Fruit fly (Drosophila melanogaster): ENCODE data around the gene bbx.

The bbx gene

dm6 chrX:21357810-21358671 lies 4.8 kb upstream of the bbx start, which contains the start of gene Septin1 (continued):
- TF ChIP-seq CG9437 (GFP tag; optimal IDR thresholded peaks at IDR 0.05), result peak; percentile 46
- no peak for TF ChIP-seq Mad (GFP tag; optimal IDR thresholded peaks at IDR 0.05)
- TF ChIP-seq CoRest (tag; optimal IDR thresholded peaks at IDR 0.05), result peak; percentile 16
- TF ChIP-seq dmrt99B (tag; optimal IDR thresholded peaks at IDR 0.05), result no peak
- TF ChIP-seq CG34422 (GFP tag; IDR thresholded peaks at IDR 0.05), result peak; percentile 22; the same call in 1 of the 3 replicates
- TF ChIP-seq sens (GFP tag), result peak; percentile 50
- TF ChIP-seq CG43689 (GFP tag; IDR thresholded peaks at IDR 0.05), result no peak
- TF ChIP-seq cg (GFP tag; optimal IDR thresholded peaks at IDR 0.05), result no peak
- TF ChIP-seq CG17186 (GFP tag; optimal IDR thresholded peaks at IDR 0.05), result no peak
- TF ChIP-seq CG15514 (GFP tag; optimal IDR thresholded peaks at IDR 0.05), result peak; percentile 64
- TF ChIP-seq Pdp1 (GFP tag; optimal IDR thresholded peaks at IDR 0.05), result peak in 1 of 2 experiments; percentile 18
- no peak for TF ChIP-seq al (GFP tag; IDR thresholded peaks at IDR 0.05)
- TF ChIP-seq CG9797 (GFP tag; optimal IDR thresholded peaks at IDR 0.05), result peak; percentile 94
- no peak for TF ChIP-seq CG14860 (GFP tag; IDR thresholded peaks at IDR 0.05; ENCODE audit: partially characterized antibody)
- no peak for TF ChIP-seq Antp (GFP tag; optimal IDR thresholded peaks at IDR 0.05)
- no peak for TF ChIP-seq CG9609 (GFP tag; optimal IDR thresholded peaks at IDR 0.05)
- TF ChIP-seq toy (GFP tag; IDR thresholded peaks at IDR 0.05), result no peak
- no peak for TF ChIP-seq Optix (GFP tag; IDR thresholded peaks at IDR 0.05)
- TF ChIP-seq CG15011 (GFP tag; optimal IDR thresholded peaks at IDR 0.05), result no peak
- TF ChIP-seq CG4820 (GFP tag; optimal IDR thresholded peaks at IDR 0.05), result no peak
- TF ChIP-seq btn (GFP tag; optimal IDR thresholded peaks at IDR 0.05), result no peak
- TF ChIP-seq CG10543 (GFP tag; optimal IDR thresholded peaks at IDR 0.05), result no peak
- peak; percentile 31; the same call in 1 of the 2 replicates for TF ChIP-seq CG13287 (GFP tag; IDR thresholded peaks at IDR 0.05; ENCODE audit: partially characterized antibody)
- TF ChIP-seq CG17912 (GFP tag; optimal IDR thresholded peaks at IDR 0.05), result no peak
- no peak for TF ChIP-seq Vsx1 (GFP tag; optimal IDR thresholded peaks at IDR 0.05)
- TF ChIP-seq dmrt11E (tag; optimal IDR thresholded peaks at IDR 0.05), result no peak
- TF ChIP-seq CG6689 (GFP tag; IDR thresholded peaks at IDR 0.05), result no peak
- no peak for TF ChIP-seq hbn (GFP tag; IDR thresholded peaks at IDR 0.05; ENCODE audit: partially characterized antibody)
- peak; percentile 83 for TF ChIP-seq E2f2 (GFP tag; IDR thresholded peaks at IDR 0.05)
- TF ChIP-seq CG6791 (GFP tag; IDR thresholded peaks at IDR 0.05; ENCODE audit: partially characterized antibody), result no peak
- TF ChIP-seq CG2199 (GFP tag; IDR thresholded peaks at IDR 0.05), result no peak
- TF ChIP-seq pho (GFP tag; optimal IDR thresholded peaks at IDR 0.05), result no peak
- 0 out of 2 replicates have a peak, but pooled peaks have one; percentile 40 for TF ChIP-seq Bgb (GFP tag; IDR thresholded peaks at IDR 0.05; ENCODE audit: partially characterized antibody)
- no peak for TF ChIP-seq Meics (GFP tag; optimal IDR thresholded peaks at IDR 0.05)
- peak; percentile 29 for TF ChIP-seq CG2712 (tag; optimal IDR thresholded peaks at IDR 0.05)
- TF ChIP-seq CG11723 (GFP tag; optimal IDR thresholded peaks at IDR 0.05), result no peak
- peak; percentile 40 for TF ChIP-seq BEAF-32 (GFP tag; optimal IDR thresholded peaks at IDR 0.05)
- no peak for TF ChIP-seq CG15696 (tag; optimal IDR thresholded peaks at IDR 0.05)
- TF ChIP-seq crol (GFP tag; IDR thresholded peaks at IDR 0.05), result 0 out of 2 replicates have a peak, but pooled peaks have one; percentile 35
- no peak for TF ChIP-seq CG7928 (GFP tag; optimal IDR thresholded peaks at IDR 0.05)
- TF ChIP-seq danr (GFP tag; IDR thresholded peaks at IDR 0.05), result no peak
- TF ChIP-seq CG13894 (tag; optimal IDR thresholded peaks at IDR 0.05), result no peak
- TF ChIP-seq mld (GFP tag; IDR thresholded peaks at IDR 0.05; ENCODE audit: partially characterized antibody), result no peak
- no peak for TF ChIP-seq chinmo (GFP tag; IDR thresholded peaks at IDR 0.05; ENCODE audit: partially characterized antibody)
- TF ChIP-seq HLHmδ (GFP tag; optimal IDR thresholded peaks at IDR 0.05), result no peak
- peak; percentile 8 for TF ChIP-seq CG30020 (tag; optimal IDR thresholded peaks at IDR 0.05)
- TF ChIP-seq gfzf (GFP tag; optimal IDR thresholded peaks at IDR 0.05), result peak; percentile 79
- no peak for TF ChIP-seq CG2116 (GFP tag; optimal IDR thresholded peaks at IDR 0.05)

Data from whole organism, embryonic.